Worm (Caenorhabditis elegans) whole organism, late embryonic: ENCODE data around the gene act-1.
A peak's percentile ranks its signal among the peaks of the same experiment; 100 is the strongest.

Experiments
- C08G9.2 ChIP-seq: sonication (generic microtip); optimal IDR thresholded peaks from 2 replicates; lab custom pipeline; 2016; ENCODE audit warnings: mild to moderate bottlenecking, missing genetic modification characterization, moderate library complexity, missing compliant biosample characterization
- C38D4.7 ChIP-seq: fragments of 200-800 bp; sonication (Bioruptor generic); optimal IDR thresholded peaks from 2 replicates; lab custom pipeline; 2018; ENCODE audit warnings: mild to moderate bottlenecking, missing genetic modification characterization, moderate library complexity, missing compliant biosample characterization
- F13H6.1 ChIP-seq: sonication (generic microtip); optimal IDR thresholded peaks from 2 replicates; lab custom pipeline; 2016; ENCODE audit warnings: missing genetic modification characterization, missing compliant biosample characterization
- K02D7.2 ChIP-seq: sonication (generic microtip); optimal IDR thresholded peaks from 2 replicates; lab custom pipeline; 2017; ENCODE audit warnings: mild to moderate bottlenecking, missing genetic modification characterization, missing compliant biosample characterization
- T23F11.4 ChIP-seq: fragments of 200-800 bp; sonication (Bioruptor generic); optimal IDR thresholded peaks from 2 replicates; lab custom pipeline; 2018; ENCODE audit warnings: mild to moderate bottlenecking, missing genetic modification characterization, missing compliant biosample characterization
- ama-1 ChIP-seq: fragments of 150-350 bp; optimal IDR thresholded peaks from 2 replicates; lab custom pipeline; 2014
- ceh-14 ChIP-seq: sonication (generic microtip); optimal IDR thresholded peaks from 2 replicates; lab custom pipeline; 2016; ENCODE audit warnings: missing genotype, missing genetic modification characterization, missing compliant biosample characterization
- ceh-19 ChIP-seq: fragments of 200-800 bp; sonication (Bioruptor generic); optimal IDR thresholded peaks from 2 replicates; lab custom pipeline; 2018; ENCODE audit warnings: mild to moderate bottlenecking, missing genetic modification characterization, missing compliant biosample characterization
- ceh-2 ChIP-seq: sonication (generic microtip); optimal IDR thresholded peaks from 2 replicates; lab custom pipeline; 2016; ENCODE audit warnings: missing genotype, missing genetic modification characterization, missing compliant biosample characterization
- ceh-30 ChIP-seq: fragments of 150-350 bp; optimal IDR thresholded peaks from 2 replicates; lab custom pipeline; 2014; ENCODE audit warnings: missing biosample characterization, missing genetic modification characterization
- ceh-34 ChIP-seq: sonication (generic microtip); optimal IDR thresholded peaks from 2 replicates; lab custom pipeline; 2016; ENCODE audit warnings: mild to moderate bottlenecking, missing genetic modification characterization, missing compliant biosample characterization
- ceh-45 ChIP-seq: fragments of 200-800 bp; sonication (Bioruptor generic); IDR thresholded peaks from 2 replicates; pipeline ENCODE4 v1.3.6; 2022; ENCODE audit warnings: missing genetic modification reagents, missing genetic modification characterization, missing compliant biosample characterization
- ceh-48 ChIP-seq: sonication (generic microtip); optimal IDR thresholded peaks from 2 replicates; lab custom pipeline; 2016; ENCODE audit warnings: missing genetic modification characterization, inconsistent platforms, missing compliant biosample characterization
- ceh-9 ChIP-seq: sonication (generic microtip); optimal IDR thresholded peaks from 2 replicates; lab custom pipeline; 2016; ENCODE audit warnings: mild to moderate bottlenecking, missing genetic modification characterization, inconsistent platforms, missing compliant biosample characterization
- dmd-4 ChIP-seq: sonication (generic microtip); optimal IDR thresholded peaks from 2 replicates; lab custom pipeline; 2016; ENCODE audit warnings: borderline replicate concordance, missing genetic modification characterization, missing compliant biosample characterization
- ets-4 ChIP-seq: sonication (generic microtip); optimal IDR thresholded peaks from 2 replicates; lab custom pipeline; 2016; ENCODE audit warnings: missing genetic modification characterization, missing compliant biosample characterization
- eyg-1 ChIP-seq: sonication (generic microtip); optimal IDR thresholded peaks from 2 replicates; lab custom pipeline; 2016; ENCODE audit warnings: missing genotype, missing genetic modification characterization, missing compliant biosample characterization
- fax-1 ChIP-seq: sonication (generic microtip); optimal IDR thresholded peaks from 2 replicates; lab custom pipeline; 2016; ENCODE audit warnings: missing genotype, missing genetic modification characterization, missing compliant biosample characterization
- fkh-10 ChIP-seq: fragments of 150-350 bp; optimal IDR thresholded peaks from 2 replicates; lab custom pipeline; 2014; ENCODE audit warnings: missing biosample characterization, missing genetic modification reagents, missing genetic modification characterization
- fkh-6 ChIP-seq: sonication (generic microtip); optimal IDR thresholded peaks from 2 replicates; lab custom pipeline; 2016; ENCODE audit warnings: missing genetic modification characterization, missing compliant biosample characterization
- gmeb-2 ChIP-seq: sonication (generic microtip); optimal IDR thresholded peaks from 2 replicates; lab custom pipeline; 2016; ENCODE audit warnings: missing genetic modification characterization, inconsistent platforms, missing compliant biosample characterization
- hlh-30 ChIP-seq: sonication (generic microtip); optimal IDR thresholded peaks from 2 replicates; lab custom pipeline; 2017; ENCODE audit warnings: antibody characterized with exemption, missing genetic modification characterization, missing compliant biosample characterization; ENCODE audit not compliant: insufficient read depth
- hlh-8 ChIP-seq: sonication (generic microtip); optimal IDR thresholded peaks from 2 replicates; lab custom pipeline; 2016; ENCODE audit warnings: missing genotype, missing genetic modification characterization, missing compliant biosample characterization
- lim-6 ChIP-seq: sonication (generic microtip); optimal IDR thresholded peaks from 2 replicates; lab custom pipeline; 2016; ENCODE audit warnings: missing genetic modification characterization, missing compliant biosample characterization
- madf-2 ChIP-seq: sonication (generic microtip); optimal IDR thresholded peaks from 2 replicates; lab custom pipeline; 2017; ENCODE audit warnings: missing genetic modification characterization, missing compliant biosample characterization
- npax-4 ChIP-seq: sonication (generic microtip); optimal IDR thresholded peaks from 2 replicates; lab custom pipeline; 2016; ENCODE audit warnings: missing genetic modification characterization, missing compliant biosample characterization
- pag-3 ChIP-seq: sonication (generic microtip); optimal IDR thresholded peaks from 2 replicates; lab custom pipeline; 2016; ENCODE audit warnings: missing compliant biosample characterization, missing genetic modification characterization, borderline replicate concordance
- pat-9 ChIP-seq: fragments of 200-800 bp; sonication (Bioruptor generic); optimal IDR thresholded peaks from 2 replicates; lab custom pipeline; 2018; ENCODE audit warnings: mild to moderate bottlenecking, missing genetic modification characterization, moderate library complexity, missing compliant biosample characterization
- pax-1 ChIP-seq: fragments of 150-350 bp; optimal IDR thresholded peaks from 2 replicates; lab custom pipeline; 2014; ENCODE audit warnings: missing biosample characterization, missing genetic modification characterization
- pha-2 ChIP-seq: sonication (generic microtip); optimal IDR thresholded peaks from 2 replicates; lab custom pipeline; 2017; ENCODE audit warnings: mild to moderate bottlenecking, missing genetic modification characterization, missing compliant biosample characterization
- pqm-1 ChIP-seq: sonication (generic microtip); optimal IDR thresholded peaks from 2 replicates; lab custom pipeline; 2016; ENCODE audit warnings: missing genetic modification characterization, missing compliant biosample characterization
- pros-1 ChIP-seq: fragments of 150-350 bp; optimal IDR thresholded peaks from 2 replicates; lab custom pipeline; 2014; ENCODE audit warnings: missing biosample characterization, missing genetic modification reagents, missing genetic modification characterization
- ref-2 ChIP-seq: sonication (generic microtip); optimal IDR thresholded peaks from 2 replicates; lab custom pipeline; 2016; ENCODE audit warnings: missing genetic modification characterization, missing compliant biosample characterization
- rnt-1 ChIP-seq: sonication (generic microtip); optimal IDR thresholded peaks from 2 replicates; lab custom pipeline; 2016; ENCODE audit warnings: missing genetic modification characterization, missing compliant biosample characterization
- sox-2 ChIP-seq: fragments of 200-800 bp; sonication (Bioruptor generic); IDR thresholded peaks from 2 replicates; pipeline ENCODE4 v1.3.6; 2022; ENCODE audit warnings: missing genetic modification reagents, missing genetic modification characterization, missing compliant biosample characterization
- sox-4 ChIP-seq: sonication (generic microtip); optimal IDR thresholded peaks from 2 replicates; lab custom pipeline; 2017; ENCODE audit warnings: mild to moderate bottlenecking, missing genetic modification characterization, inconsistent platforms, missing compliant biosample characterization
- syd-9 ChIP-seq: sonication (generic microtip); optimal IDR thresholded peaks from 2 replicates; lab custom pipeline; 2016; ENCODE audit warnings: mild to moderate bottlenecking, missing genetic modification characterization, moderate library complexity, missing compliant biosample characterization
- unc-3 ChIP-seq, 2 experiments: fragments of 200-800 bp in 1 of 2; sonication (Bioruptor generic) in 1 of 2; sonication (generic microtip) in 1 of 2; conservative IDR thresholded peaks in 1 of 2; optimal IDR thresholded peaks in 1 of 2; 2 replicates each; pipeline versions ENCODE4 v1.3.6 to Lab custom; 2016 to 2022; ENCODE audit warnings: missing compliant biosample characterization in 2 of 2, missing genetic modification characterization in 2 of 2, missing genetic modification reagents in 1 of 2
- unc-42 ChIP-seq: sonication (generic microtip); optimal IDR thresholded peaks from 2 replicates; lab custom pipeline; 2016; ENCODE audit warnings: missing genotype, missing genetic modification characterization, missing compliant biosample characterization
- unc-55 ChIP-seq: sonication (generic microtip); optimal IDR thresholded peaks from 2 replicates; lab custom pipeline; 2017; ENCODE audit warnings: missing biosample characterization, missing genetic modification reagents, missing genetic modification characterization

Gene act-1

ce11 chrV:11123817-11124337, 43.0 kb downstream of the act-1 start, which contains the start of the genes atp-5 and lmtr-3 (continued):
- TF ChIP-seq pax-1 (tag; lab: Kevin White, UChicago), result no peak
- TF ChIP-seq fax-1, result peak; percentile 9
- TF ChIP-seq lim-6 (tag; lab: Kevin White, UChicago), result peak; percentile 71
- TF ChIP-seq madf-2 (tag; lab: Kevin White, UChicago), result no peak
- TF ChIP-seq syd-9 (tag; lab: Kevin White, UChicago), result no peak
- no peak for TF ChIP-seq pat-9 (tag; lab: Kevin White, UChicago)
- TF ChIP-seq ceh-19, result no peak
- no peak for TF ChIP-seq npax-4 (tag; lab: Kevin White, UChicago)
- no peak for TF ChIP-seq ama-1 (lab: Kevin White, UChicago)
- peak; percentile 25 for TF ChIP-seq unc-42
- no peak for TF ChIP-seq pros-1 (tag; lab: Kevin White, UChicago)
- TF ChIP-seq ceh-45 (GFP tag; lab: Robert Waterston, UW), result no peak
- no peak for TF ChIP-seq ceh-48 (tag; lab: Kevin White, UChicago)
- TF ChIP-seq T23F11.4, result no peak
- TF ChIP-seq unc-55, result no peak
- TF ChIP-seq ets-4, result peak; percentile 88
- peak; percentile 78 for TF ChIP-seq ref-2 (tag; lab: Kevin White, UChicago)
- no peak for TF ChIP-seq pha-2 (tag; lab: Kevin White, UChicago)
- no peak for TF ChIP-seq fkh-10
- no peak for TF ChIP-seq sox-4 (tag; lab: Kevin White, UChicago)
- peak; percentile 16 for TF ChIP-seq hlh-30 (tag; lab: Kevin White, UChicago)
- TF ChIP-seq pqm-1 (tag; lab: Kevin White, UChicago), result peak; percentile 8

DNA sequence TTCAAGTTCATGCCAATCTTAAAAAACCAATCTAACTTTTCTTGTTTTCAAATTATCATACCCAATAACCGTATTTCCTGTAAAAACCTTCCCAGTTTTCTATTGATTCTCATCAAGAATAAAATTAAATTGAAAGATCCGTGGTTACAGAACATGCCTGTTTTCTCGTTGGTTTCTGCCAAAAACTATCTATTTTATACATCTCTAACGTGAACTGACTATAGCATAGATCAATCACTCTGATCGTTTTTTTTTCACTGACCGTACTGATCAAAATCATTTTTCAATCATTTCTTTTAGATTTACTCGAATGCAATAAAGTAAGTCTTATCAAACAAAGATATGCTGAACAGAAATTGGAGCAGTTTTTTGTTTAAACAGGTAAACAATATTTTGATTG, 44.1 kb downstream of the act-1 start, which contains the start of gene C06H2.2:
Gene C06H2.2, plus strand, starts transcription at position 301 of the 400 bp plus-strand sequence.
- no peak for TF ChIP-seq ceh-14 (tag; lab: Kevin White, UChicago)
- no peak for TF ChIP-seq ceh-48 (tag; lab: Kevin White, UChicago)
- TF ChIP-seq C08G9.2 (tag; lab: Kevin White, UChicago), result no peak
- TF ChIP-seq pqm-1 (tag; lab: Kevin White, UChicago), result no peak
- TF ChIP-seq ceh-30 (tag; lab: Kevin White, UChicago), result no peak
- TF ChIP-seq hlh-8 (tag; lab: Kevin White, UChicago), result no peak
- TF ChIP-seq npax-4 (tag; lab: Kevin White, UChicago), result no peak
- TF ChIP-seq rnt-1, result no peak
- TF ChIP-seq K02D7.2 (tag; lab: Kevin White, UChicago), result no peak
- no peak for TF ChIP-seq ref-2 (tag; lab: Kevin White, UChicago)
- no peak for TF ChIP-seq fkh-6 (tag; lab: Kevin White, UChicago)
- no peak for TF ChIP-seq dmd-4
- TF ChIP-seq F13H6.1 (tag; lab: Kevin White, UChicago), result no peak
- TF ChIP-seq sox-2 (GFP tag; lab: Robert Waterston, UW), result no peak
- TF ChIP-seq eyg-1 (tag; lab: Kevin White, UChicago), result no peak
- no peak for TF ChIP-seq ceh-2 (tag; lab: Kevin White, UChicago)
- TF ChIP-seq C38D4.7 (GFP tag; lab: Kevin White, UChicago), result no peak
- TF ChIP-seq, all 69 proteins: peak for 0

- TF ChIP-seq ceh-9 (tag; lab: Kevin White, UChicago) (no peak), gmeb-2 (tag; lab: Kevin White, UChicago) (no peak), unc-3 (GFP tag; conservative IDR thresholded peaks at IDR 0.05; lab: Robert Waterston, UW) (no peak), unc-3 (tag; optimal IDR thresholded peaks at IDR 0.05; lab: Kevin White, UChicago) (no peak), hlh-30 (tag; lab: Kevin White, UChicago) (no peak), madf-2 (tag; lab: Kevin White, UChicago) (no peak), fkh-10 (no peak), pax-1 (tag; lab: Kevin White, UChicago) (no peak), ceh-34 (no peak), hlh-8 (tag; lab: Kevin White, UChicago) (no peak), C08G9.2 (tag; lab: Kevin White, UChicago) (no peak), pag-3 (tag; lab: Kevin White, UChicago) (no peak)
Measured at ce11 chrV:11127197-11127596, 46.3 kb downstream of the act-1 start, which contains the start of gene jmjd-5. Gene jmjd-5 (plus strand): TSS chrV:11127497.
